Worm (Caenorhabditis elegans): ENCODE measurements around the gene Y116A8A.6.

Gene Y116A8A.6

ce11 chrIV:16865487-16865886 is 36.9 kb upstream of the Y116A8A.6 start, which contains the start of gene gtsf-1 (continued):
- TF ChIP-seq ceh-48 (tag; optimal IDR thresholded peaks at IDR 0.05) (peak; percentile 45), npax-4 (tag; optimal IDR thresholded peaks at IDR 0.05) (no peak), ets-4 (tag; optimal IDR thresholded peaks at IDR 0.05) (peak; percentile 7), unc-55 (GFP tag; optimal IDR thresholded peaks at IDR 0.05) (no peak), K02D7.2 (tag; optimal IDR thresholded peaks at IDR 0.05) (no peak), eyg-1 (tag; optimal IDR thresholded peaks at IDR 0.05) (no peak), che-1 (tag; optimal IDR thresholded peaks at IDR 0.05) (peak; percentile 26), sox-4 (tag; optimal IDR thresholded peaks at IDR 0.05) (peak; percentile 36), F13H6.1 (tag; optimal IDR thresholded peaks at IDR 0.05) (no peak), Y22D7AL.16 (tag; optimal IDR thresholded peaks at IDR 0.05) (no peak), unc-3 (GFP tag; conservative IDR thresholded peaks at IDR 0.05) (no peak), unc-3 (tag; optimal IDR thresholded peaks at IDR 0.05) (peak; percentile 73), ceh-9 (tag; optimal IDR thresholded peaks at IDR 0.05) (no peak), odd-2 (tag; optimal IDR thresholded peaks at IDR 0.05) (no peak), C38D4.7 (GFP tag; optimal IDR thresholded peaks at IDR 0.05) (peak; percentile 25), pha-4 (tag; optimal IDR thresholded peaks at IDR 0.05) (no peak), fax-1 (tag; optimal IDR thresholded peaks at IDR 0.05) (peak; percentile 25), fkh-6 (tag; optimal IDR thresholded peaks at IDR 0.05) (no peak), ceh-31 (tag; optimal IDR thresholded peaks at IDR 0.05) (peak; percentile 48), ceh-24 (tag; optimal IDR thresholded peaks at IDR 0.05) (no peak), ama-1 (optimal IDR thresholded peaks at IDR 0.05) (no peak), unc-42 (tag; optimal IDR thresholded peaks at IDR 0.05) (peak; percentile 47), rnt-1 (tag; optimal IDR thresholded peaks at IDR 0.05) (peak; percentile 50), lim-6 (tag; optimal IDR thresholded peaks at IDR 0.05) (no peak), pag-3 (tag; optimal IDR thresholded peaks at IDR 0.05; ENCODE audit: borderline replicate concordance) (no peak), gmeb-2 (tag; optimal IDR thresholded peaks at IDR 0.05) (peak; percentile 44), pqm-1 (tag; optimal IDR thresholded peaks at IDR 0.05) (no peak), ceh-14 (tag; optimal IDR thresholded peaks at IDR 0.05) (peak; percentile 81), zip-5 (tag; optimal IDR thresholded peaks at IDR 0.05) (peak; percentile 46), K09A11.1 (tag; optimal IDR thresholded peaks at IDR 0.05; ENCODE audit: insufficient read depth) (peak; percentile 74), ceh-45 (GFP tag; IDR thresholded peaks at IDR 0.05) (no peak), ref-2 (tag; optimal IDR thresholded peaks at IDR 0.05) (peak; percentile 36), tbx-7 (tag; optimal IDR thresholded peaks at IDR 0.05) (no peak), ceh-18 (tag; optimal IDR thresholded peaks at IDR 0.05) (peak; percentile 18), nhr-232 (tag; optimal IDR thresholded peaks at IDR 0.05) (no peak), elt-2 (tag; optimal IDR thresholded peaks at IDR 0.05) (peak; percentile 80), nhr-11 (tag; optimal IDR thresholded peaks at IDR 0.05) (no peak), ceh-30 (tag; optimal IDR thresholded peaks at IDR 0.05) (no peak), hlh-30 (tag; optimal IDR thresholded peaks at IDR 0.05; ENCODE audit: insufficient read depth) (peak; percentile 13)

DNA sequence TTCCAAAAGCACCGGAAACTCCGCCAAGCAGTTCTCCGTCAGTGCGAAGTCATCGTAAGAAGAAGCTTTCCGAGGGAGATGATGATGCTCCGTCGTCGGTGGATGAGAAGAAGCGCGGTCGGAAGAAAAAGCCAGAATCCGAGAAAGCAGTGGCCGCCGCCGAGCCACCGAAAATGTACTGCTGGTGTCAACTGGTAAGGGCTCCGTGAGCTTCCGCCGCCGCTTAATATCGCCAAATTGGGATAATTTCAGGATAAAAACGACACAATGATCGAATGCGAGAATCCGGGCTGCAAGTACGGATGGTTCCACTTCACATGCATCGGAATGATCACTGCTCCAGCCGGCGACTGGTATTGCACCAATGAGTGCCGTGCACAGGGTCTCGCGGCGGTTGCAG is 36.3 kb upstream of the Y116A8A.6 start:
- no peak for TF ChIP-seq ceh-9 (tag; optimal IDR thresholded peaks at IDR 0.05)
- no peak for TF ChIP-seq unc-86 (tag; optimal IDR thresholded peaks at IDR 0.05)
- TF ChIP-seq fkh-6 (tag; optimal IDR thresholded peaks at IDR 0.05) = no peak
- TF ChIP-seq odd-2 (tag; optimal IDR thresholded peaks at IDR 0.05) = no peak
- no peak for TF ChIP-seq ceh-34 (tag; optimal IDR thresholded peaks at IDR 0.05)
- no peak for TF ChIP-seq unc-3 (GFP tag; conservative IDR thresholded peaks at IDR 0.05)
- TF ChIP-seq unc-3 (tag; optimal IDR thresholded peaks at IDR 0.05) = no peak
- no peak for TF ChIP-seq hlh-30 (tag; optimal IDR thresholded peaks at IDR 0.05; ENCODE audit: insufficient read depth)
- TF ChIP-seq unc-55 (GFP tag; optimal IDR thresholded peaks at IDR 0.05) = no peak
- no peak for TF ChIP-seq elt-2 (tag; optimal IDR thresholded peaks at IDR 0.05)
- TF ChIP-seq pqm-1 (tag; optimal IDR thresholded peaks at IDR 0.05) = no peak
- no peak for TF ChIP-seq npax-4 (tag; optimal IDR thresholded peaks at IDR 0.05)
- TF ChIP-seq pha-2 (tag; optimal IDR thresholded peaks at IDR 0.05) = no peak
- TF ChIP-seq ceh-2 (tag; optimal IDR thresholded peaks at IDR 0.05) = no peak
- TF ChIP-seq T23F11.4 (GFP tag; optimal IDR thresholded peaks at IDR 0.05) = no peak
- no peak for TF ChIP-seq pag-3 (tag; optimal IDR thresholded peaks at IDR 0.05; ENCODE audit: borderline replicate concordance)
